Worm (Caenorhabditis elegans) whole organism, young adult: Measurements from ENCODE around the gene T04A6.1.

ENCODE experiments used
- F33H1.4 ChIP-seq: fragments of 200-800 bp; sonication (Bioruptor generic); IDR thresholded peaks from 2 replicates; pipeline ENCODE4 v1.3.6; 2022; ENCODE audit warnings: missing genetic modification reagents, missing genetic modification characterization, missing compliant biosample characterization
- attf-3 ChIP-seq: fragments of 200-800 bp; sonication (Bioruptor generic); conservative IDR thresholded peaks from 2 replicates; pipeline ENCODE4 v1.3.6; 2022; ENCODE audit warnings: missing genetic modification reagents, missing genetic modification characterization, missing compliant biosample characterization
- dpl-1 ChIP-seq: fragments of 150-350 bp; optimal IDR thresholded peaks from 2 replicates; lab custom pipeline; 2014; ENCODE audit warnings: missing biosample characterization, missing genetic modification reagents, missing genetic modification characterization
- mel-28 ChIP-seq: sonication (generic microtip); optimal IDR thresholded peaks from 2 replicates; lab custom pipeline; 2016; ENCODE audit warnings: borderline replicate concordance, mild to moderate bottlenecking, missing genetic modification characterization, missing compliant biosample characterization

ce11 chrIII:7665928-7666327 lies 49.6 kb downstream of the T04A6.1 start:
- TF ChIP-seq mel-28 (tag; lab: Kevin White, UChicago) (no peak), attf-3 (GFP tag; lab: Robert Waterston, UW) (no peak), F33H1.4 (GFP tag; lab: Robert Waterston, UW) (no peak), dpl-1 (no peak)
